Worm (Caenorhabditis elegans) whole organism, L4 larva: ENCODE measurements around the gene T05A7.13.

ENCODE experiments used
- F10B5.3 ChIP-seq: sonication (generic microtip); optimal IDR thresholded peaks from 2 replicates; lab custom pipeline; 2016; ENCODE audit warnings: mild to moderate bottlenecking, missing genetic modification characterization, missing compliant biosample characterization
- ZK546.5 ChIP-seq, 2 experiments: sonication (generic microtip); optimal IDR thresholded peaks; 2 replicates each; lab custom pipeline; 2017; ENCODE audit warnings: missing biosample characterization in 2 of 2, missing genetic modification characterization in 2 of 2
- aha-1 ChIP-seq: fragments of 150-350 bp; peaks from one replicate; lab custom pipeline; 2014; ENCODE audit warnings: missing biosample characterization, missing genetic modification characterization
- aly-2 ChIP-seq: sonication (generic microtip); optimal IDR thresholded peaks from 2 replicates; lab custom pipeline; 2018; ENCODE audit warnings: missing biosample characterization, missing genetic modification characterization
- arid-1 ChIP-seq: fragments of 200-800 bp; sonication (Bioruptor generic); conservative IDR thresholded peaks from 2 replicates; pipeline ENCODE4 v1.3.6; 2022; ENCODE audit warnings: missing genetic modification reagents, missing genetic modification characterization, missing compliant biosample characterization
- ceh-44 ChIP-seq: fragments of 200-800 bp; sonication (Bioruptor generic); IDR thresholded peaks from 2 replicates; pipeline ENCODE4 v1.3.6; 2022; ENCODE audit warnings: missing genetic modification reagents, missing genetic modification characterization, missing compliant biosample characterization
- ceh-62 ChIP-seq: sonication (generic microtip); optimal IDR thresholded peaks from 2 replicates; lab custom pipeline; 2017; ENCODE audit warnings: missing biosample characterization, missing genetic modification characterization
- daf-16 ChIP-seq, 3 experiments: sonication (generic microtip); optimal IDR thresholded peaks; 2 replicates each; lab custom pipeline; 2016 to 2017; ENCODE audit warnings: missing genetic modification characterization in 3 of 3, missing genetic modification reagents in 3 of 3, mild to moderate bottlenecking in 2 of 3, missing compliant biosample characterization in 2 of 3, missing biosample characterization in 1 of 3, moderate library complexity in 1 of 3
- dmd-8 ChIP-seq: fragments of 200-800 bp; sonication (Bioruptor generic); IDR thresholded peaks from 2 replicates; pipeline ENCODE4 v1.3.6; 2022; ENCODE audit warnings: missing genetic modification characterization, missing compliant biosample characterization
- dpl-1 ChIP-seq: fragments of 150-350 bp; optimal IDR thresholded peaks from 2 replicates; lab custom pipeline; 2014; ENCODE audit warnings: missing biosample characterization, missing genetic modification reagents, missing genetic modification characterization
- hif-1 ChIP-seq, 2 experiments: sonication (generic microtip); optimal IDR thresholded peaks; 2 replicates each; lab custom pipeline; 2016 to 2017; ENCODE audit warnings: missing compliant biosample characterization in 2 of 2, missing genetic modification characterization in 2 of 2, missing genetic modification reagents in 2 of 2, missing genotype in 2 of 2, mild to moderate bottlenecking in 1 of 2
- hlh-30 ChIP-seq: sonication (generic microtip); optimal IDR thresholded peaks from 2 replicates; lab custom pipeline; 2017; ENCODE audit warnings: antibody characterized with exemption, mild to moderate bottlenecking, missing genetic modification characterization, missing compliant biosample characterization; ENCODE audit not compliant: insufficient read depth
- hmg-1.1 ChIP-seq: fragments of 200-800 bp; sonication (Bioruptor generic); IDR thresholded peaks from 2 replicates; pipeline ENCODE4 v1.3.6; 2022; ENCODE audit warnings: missing genetic modification reagents, missing genetic modification characterization, missing compliant biosample characterization
- lim-7 ChIP-seq: fragments of 200-800 bp; sonication (Bioruptor generic); IDR thresholded peaks from 2 replicates; pipeline ENCODE4 v1.3.6; 2022; ENCODE audit warnings: missing genetic modification characterization, missing compliant biosample characterization
- lin-38 ChIP-seq: fragments of 200-800 bp; sonication (Bioruptor generic); IDR thresholded peaks from 2 replicates; pipeline ENCODE4 v1.3.6; 2022; ENCODE audit warnings: missing genetic modification reagents, missing genetic modification characterization, missing compliant biosample characterization
- nhr-28 ChIP-seq: fragments of 150-350 bp; optimal IDR thresholded peaks from 2 replicates; lab custom pipeline; 2014; ENCODE audit warnings: missing biosample characterization, missing genetic modification characterization
- nhr-48 ChIP-seq: sonication (generic microtip); optimal IDR thresholded peaks from 2 replicates; lab custom pipeline; 2016; ENCODE audit warnings: mild to moderate bottlenecking, missing genetic modification characterization, missing compliant biosample characterization
- nhr-6 ChIP-seq: fragments of 150-350 bp; optimal IDR thresholded peaks from 2 replicates; lab custom pipeline; 2014; ENCODE audit warnings: missing biosample characterization, missing genetic modification characterization
- php-3 ChIP-seq: fragments of 200-800 bp; sonication (Bioruptor generic); IDR thresholded peaks from 2 replicates; pipeline ENCODE4 v1.3.6; 2022; ENCODE audit warnings: missing genetic modification reagents, missing genetic modification characterization, missing compliant biosample characterization
- saeg-2 ChIP-seq: fragments of 200-800 bp; sonication (Bioruptor generic); IDR thresholded peaks from 2 replicates; pipeline ENCODE4 v1.3.6; 2022; ENCODE audit warnings: missing genetic modification reagents, missing genetic modification characterization, missing compliant biosample characterization
- set-16 ChIP-seq: fragments of 200-800 bp; sonication (Bioruptor generic); IDR thresholded peaks from 2 replicates; pipeline ENCODE4 v1.3.6; 2022; ENCODE audit warnings: missing genetic modification reagents, missing genetic modification characterization, missing compliant biosample characterization
- spr-3 ChIP-seq: fragments of 200-800 bp; sonication (Bioruptor generic); optimal IDR thresholded peaks from 2 replicates; lab custom pipeline; 2018; ENCODE audit warnings: mild to moderate bottlenecking, missing genetic modification characterization, missing compliant biosample characterization
- tag-97 ChIP-seq: fragments of 200-800 bp; sonication (Bioruptor generic); IDR thresholded peaks from 2 replicates; pipeline ENCODE4 v1.3.6; 2022; ENCODE audit warnings: missing genetic modification characterization, missing compliant biosample characterization
- tra-1 ChIP-seq: fragments of 200-800 bp; sonication (Bioruptor generic); IDR thresholded peaks from 2 replicates; pipeline ENCODE4 v1.3.6; 2022; ENCODE audit warnings: missing genetic modification reagents, missing genetic modification characterization, missing compliant biosample characterization
- unc-39 ChIP-seq: sonication (generic microtip); optimal IDR thresholded peaks from 2 replicates; lab custom pipeline; 2017; ENCODE audit warnings: missing biosample characterization, missing genetic modification characterization
- unc-62 ChIP-seq, 3 experiments: fragments of 150-350 bp in 1 of 3; sonication (generic microtip); optimal IDR thresholded peaks in 2 of 3; peaks in 1 of 3; 1 replicate in 1 of 3; 2 replicates in 2 of 3; lab custom pipeline; 2014 to 2017; ENCODE audit warnings: missing biosample characterization in 3 of 3, missing genetic modification characterization in 3 of 3, missing genetic modification reagents in 3 of 3, missing genotype in 1 of 3
- zfp-3 ChIP-seq: fragments of 200-800 bp; sonication (Bioruptor generic); conservative IDR thresholded peaks from 2 replicates; pipeline ENCODE4 v1.3.6; 2022; ENCODE audit warnings: missing genetic modification reagents, missing genetic modification characterization, missing compliant biosample characterization

Gene T05A7.13

ce11 chrII:4638891-4639290 is 22.3 kb downstream of the T05A7.13 start:
- peak; percentile 49 for TF ChIP-seq nhr-28 (tag; lab: Kevin White, UChicago)
- TF ChIP-seq daf-16 (GFP tag; optimal IDR thresholded peaks at IDR 0.05; lab: Kevin White, UChicago), result no peak
- TF ChIP-seq daf-16 (tag; optimal IDR thresholded peaks at IDR 0.05; lab: Kevin White, UChicago), result peak; percentile 74
- TF ChIP-seq unc-39, result no peak
- no peak for TF ChIP-seq ZK546.5 (tag; optimal IDR thresholded peaks at IDR 0.05; lab: Kevin White, UChicago)
- TF ChIP-seq dmd-8 (GFP tag; lab: Robert Waterston, UW), result no peak
- no peak for TF ChIP-seq tag-97
- TF ChIP-seq aha-1 (tag; lab: Kevin White, UChicago), result peak; percentile 15
- no peak for TF ChIP-seq php-3 (GFP tag; lab: Robert Waterston, UW)
- no peak for TF ChIP-seq ceh-44 (GFP tag; lab: Robert Waterston, UW)
- TF ChIP-seq saeg-2 (GFP tag; lab: Robert Waterston, UW), result no peak
- no peak for TF ChIP-seq tra-1 (GFP tag; lab: Robert Waterston, UW)

- TF ChIP-seq lin-38 (GFP tag; lab: Robert Waterston, UW) (no peak), lim-7 (no peak), aha-1 (tag; lab: Kevin White, UChicago) (no peak), arid-1 (GFP tag; lab: Robert Waterston, UW) (no peak), tag-97 (no peak), nhr-48 (tag; lab: Kevin White, UChicago) (no peak)
These were observed 22.9 kb downstream of the T05A7.13 start, which contains the start of gene che-10 for ce11 chrII:4638241-4638640. che-10 (minus strand) TSS chrII:4638341.

- TF ChIP-seq unc-62 (GFP tag; optimal IDR thresholded peaks at IDR 0.05 in 1 of 2; lab: Kevin White, UChicago), result peak in 1 of 2 experiments; percentile 90
- no peak for TF ChIP-seq unc-62 (tag; optimal IDR thresholded peaks at IDR 0.05; lab: Kevin White, UChicago)
- no peak for TF ChIP-seq ZK546.5 (tag; optimal IDR thresholded peaks at IDR 0.05; lab: Kevin White, UChicago)
- no peak for TF ChIP-seq dpl-1 (GFP tag; lab: Kevin White, UChicago)
- TF ChIP-seq F10B5.3 (tag; lab: Kevin White, UChicago), result no peak
- TF ChIP-seq, all 104 proteins: peak for 1
These were observed 29.7 kb downstream of the T05A7.13 start for ce11 chrII:4631479-4631878.

DNA sequence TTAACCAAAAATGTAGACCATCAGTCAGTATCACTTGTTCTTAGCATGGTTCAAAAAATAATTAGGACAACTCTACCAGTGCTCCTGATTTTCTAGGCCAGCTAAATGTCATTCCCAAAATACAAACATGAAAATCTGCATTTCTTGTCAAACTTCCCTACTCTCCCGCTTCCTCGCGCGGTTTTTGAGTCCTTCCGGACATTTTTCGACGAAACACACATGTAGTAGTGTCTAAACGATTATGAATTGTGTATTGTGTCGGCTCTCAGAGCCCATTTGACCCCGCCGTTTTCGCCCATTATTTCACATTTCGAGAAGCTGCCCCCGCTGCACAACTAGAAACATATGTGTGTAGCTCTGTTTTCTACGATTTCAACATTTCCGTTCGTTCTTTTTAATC is 34.6 kb downstream of the T05A7.13 start, which contains the start of gene F35D11.1:
TSS of gene F35D11.1 (plus strand) at position 301 of the 400 bp plus-strand sequence.
- no peak for TF ChIP-seq hmg-1.1 (GFP tag; lab: Robert Waterston, UW)
- no peak for TF ChIP-seq nhr-6 (tag; lab: Kevin White, UChicago)

DNA sequence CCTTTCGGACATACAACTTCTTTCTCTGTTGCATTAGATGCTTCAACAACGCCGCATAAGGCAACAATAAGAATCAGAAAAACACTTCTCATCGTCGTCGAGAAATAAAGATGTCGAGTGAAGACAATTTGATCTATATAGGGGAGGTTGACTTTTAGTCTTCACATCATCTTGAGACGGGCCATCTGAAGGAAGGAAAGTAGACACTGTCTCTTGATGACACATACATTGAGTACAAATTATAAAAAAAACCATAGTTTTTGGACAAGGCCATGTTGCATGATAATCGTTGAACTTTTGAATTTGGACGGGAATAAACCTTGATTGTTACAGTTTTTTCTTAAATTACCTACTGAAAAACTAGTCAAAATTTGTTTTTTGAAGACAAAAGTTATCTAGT is 39.5 kb downstream of the T05A7.13 start, which contains the start of gene clec-139:
TSS of gene clec-139 (minus strand) at position 101 of the 400 bp plus-strand sequence.
- TF ChIP-seq unc-62 (GFP tag; optimal IDR thresholded peaks at IDR 0.05 in 1 of 2; lab: Kevin White, UChicago) (peak in 1 of 2 experiments; percentile 47), unc-62 (tag; optimal IDR thresholded peaks at IDR 0.05; lab: Kevin White, UChicago) (no peak), hlh-30 (tag; lab: Kevin White, UChicago) (no peak)

DNA sequence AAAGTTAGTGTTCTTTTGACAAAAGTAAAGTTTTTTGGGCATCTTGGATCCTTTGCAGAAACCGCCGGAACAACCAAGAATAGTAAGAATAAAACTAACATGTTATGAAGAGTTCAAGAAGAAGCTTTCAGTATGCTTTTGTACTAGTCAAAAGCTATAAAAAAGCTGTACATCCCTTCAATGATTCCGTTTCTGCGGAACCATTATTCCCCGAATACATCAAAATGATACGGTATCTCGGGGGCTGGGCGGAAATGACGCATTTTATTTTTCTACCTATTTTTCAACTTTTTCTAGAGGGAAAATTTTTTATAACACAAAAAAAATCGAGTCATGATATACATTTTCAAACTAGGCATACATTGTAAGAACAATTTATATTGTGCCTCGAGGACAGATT is 41.5 kb downstream of the T05A7.13 start, which contains the start of gene clec-138:
TSS of gene clec-138 (minus strand) at position 101 of the 400 bp plus-strand sequence.
- no peak for TF ChIP-seq aly-2
- no peak for TF ChIP-seq F10B5.3 (tag; lab: Kevin White, UChicago)
- no peak for TF ChIP-seq ZK546.5 (tag; optimal IDR thresholded peaks at IDR 0.05; lab: Kevin White, UChicago)
- TF ChIP-seq zfp-3, result no peak
- no peak for TF ChIP-seq hif-1 (tag; optimal IDR thresholded peaks at IDR 0.05; lab: Kevin White, UChicago)
- no peak for TF ChIP-seq lim-7
- no peak for TF ChIP-seq php-3 (GFP tag; lab: Robert Waterston, UW)
- no peak for TF ChIP-seq spr-3 (GFP tag; lab: Kevin White, UChicago)
- no peak for TF ChIP-seq set-16 (GFP tag; lab: Robert Waterston, UW)
- no peak for TF ChIP-seq ceh-62 (tag; lab: Kevin White, UChicago)
- TF ChIP-seq, all 104 proteins: peak for 0
